Worm (Caenorhabditis elegans): ENCODE measurements around the gene C29E4.13.

- TF ChIP-seq ama-1 (optimal IDR thresholded peaks at IDR 0.05) (no peak), tra-4 (tag; optimal IDR thresholded peaks at IDR 0.05) (no peak), flt-1 (GFP tag; IDR thresholded peaks at IDR 0.05) (no peak), sea-1 (GFP tag; conservative IDR thresholded peaks at IDR 0.05) (no peak), ceh-13 (GFP tag; optimal IDR thresholded peaks at IDR 0.05) (no peak), hmbx-1 (tag; optimal IDR thresholded peaks at IDR 0.05) (no peak), hnd-1 (tag; optimal IDR thresholded peaks at IDR 0.05) (no peak), ets-7 (tag; optimal IDR thresholded peaks at IDR 0.05) (no peak), pes-1 (GFP tag; IDR thresholded peaks at IDR 0.05) (no peak), B0310.2 (tag; optimal IDR thresholded peaks at IDR 0.05) (no peak)
Observed at ce11 chrIII:7946968-7947491, 18.5 kb upstream of the C29E4.13 start, which contains the start of gene gsto-1.
